Fruit fly (Drosophila melanogaster) whole organism, prepupa: Measurements from ENCODE around the gene mnb.

Experiments
- CG11294 ChIP-seq: fragments of 200-800 bp; sonication (Bioruptor generic); IDR thresholded peaks from 2 replicates; pipeline ENCODE4 v1.3.6; 2022; ENCODE audit warnings: missing biosample characterization, missing genetic modification characterization
- CG31627 ChIP-seq: fragments of 200-800 bp; sonication (Bioruptor generic); optimal IDR thresholded peaks from 3 replicates; lab custom pipeline; 2016; ENCODE audit warnings: missing biosample characterization, missing genetic modification characterization
- CG4318 ChIP-seq: fragments of 200-800 bp; sonication (Bioruptor generic); optimal IDR thresholded peaks from 3 replicates; lab custom pipeline; 2017; ENCODE audit warnings: missing biosample characterization, mild to moderate bottlenecking, missing genetic modification characterization
- Eip78C ChIP-seq: fragments of 200-800 bp; sonication (Bioruptor generic); peaks from one replicate; lab custom pipeline; 2016; ENCODE audit warnings: missing biosample characterization, missing genetic modification characterization
- net ChIP-seq: fragments of 200-800 bp; sonication (Bioruptor generic); optimal IDR thresholded peaks from 3 replicates; lab custom pipeline; 2016; ENCODE audit warnings: missing biosample characterization, missing genetic modification characterization

DNA sequence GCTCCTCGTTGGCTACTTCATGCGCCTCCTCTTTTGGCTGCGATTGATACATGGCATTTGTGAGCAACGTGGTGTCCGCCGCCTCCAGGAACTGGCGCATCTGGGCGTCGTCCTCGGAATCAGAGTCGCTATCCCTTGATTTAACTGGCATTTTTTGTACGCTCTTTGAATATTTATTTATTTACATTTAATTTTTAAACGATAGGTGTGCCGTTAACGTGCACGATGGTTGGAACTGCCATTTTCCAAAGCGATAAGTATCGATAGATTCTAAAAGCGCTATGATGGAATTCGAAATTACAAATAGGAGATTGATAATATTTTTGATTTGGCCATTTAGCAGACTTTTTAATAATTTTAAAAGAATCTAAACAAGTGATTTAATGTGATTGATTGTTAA lies 34.6 kb downstream of the mnb start, which contains the start of gene CG32554:
- TF ChIP-seq Eip78C (GFP tag; lab: Kevin White, UChicago) = no peak
- TF ChIP-seq CG11294 (GFP tag; lab: Robert Waterston, UW) = no peak
- no peak for TF ChIP-seq CG4318 (GFP tag; lab: Kevin White, UChicago)
- no peak for TF ChIP-seq CG31627
- TF ChIP-seq net (GFP tag; lab: Kevin White, UChicago) = no peak
